Worm (Caenorhabditis elegans): ENCODE measurements around the gene F10D2.8.

F10D2.8 gene

DNA sequence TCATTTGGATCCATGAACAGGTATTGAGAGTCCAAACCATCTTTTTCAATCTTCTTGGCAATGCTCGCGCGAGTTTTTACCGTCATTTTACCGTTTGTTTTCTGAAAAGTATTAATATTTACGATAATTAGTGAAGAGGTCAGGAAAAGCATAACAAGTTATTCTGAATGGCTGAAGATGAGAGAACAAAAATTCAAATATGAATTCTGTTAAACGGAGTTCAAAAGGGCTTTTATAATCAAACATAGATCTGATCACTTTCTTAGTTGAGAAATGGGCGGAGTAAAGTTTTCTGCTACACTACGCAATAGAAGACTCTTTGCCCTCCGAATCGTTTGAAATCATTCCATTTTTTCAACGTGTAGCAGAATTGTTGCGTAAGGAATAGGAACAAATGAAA is 2.5 kb upstream of the F10D2.8 start, which contains the start of gene fat-7:
Gene fat-7 (minus strand): TSS at position 101 of the 400 bp plus-strand sequence.
- TF ChIP-seq ztf-11 (tag; optimal IDR thresholded peaks at IDR 0.05) (no peak), efl-1 (optimal IDR thresholded peaks at IDR 0.05) (no peak), efl-1 (GFP tag; optimal IDR thresholded peaks at IDR 0.05 in 1 of 2) (peak in 1 of 2 experiments; percentile 30)

DNA sequence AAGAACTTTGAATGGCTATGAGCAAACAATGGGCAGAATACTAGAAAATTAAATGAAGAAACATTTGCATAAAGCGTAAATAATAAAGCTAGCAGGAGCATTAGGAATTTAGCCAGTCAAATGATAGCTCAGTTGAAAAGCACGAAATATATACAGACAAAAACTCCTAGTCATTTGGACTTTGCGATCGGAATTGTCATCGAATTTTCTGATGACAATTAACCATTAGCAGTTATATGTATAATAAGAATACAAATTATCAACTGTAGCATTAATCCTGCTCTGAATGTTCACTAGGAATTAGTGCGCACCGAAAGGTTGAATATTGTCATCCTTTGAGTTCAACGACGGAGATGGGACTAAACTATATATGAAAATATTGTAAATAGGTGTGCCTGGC is 3.1 kb downstream of the F10D2.8 start, which contains the start of gene ugt-38:
Gene ugt-38 (minus strand): TSS at position 101 of the 400 bp plus-strand sequence.
- no peak for TF ChIP-seq blmp-1 (tag; optimal IDR thresholded peaks at IDR 0.05)
- no peak for TF ChIP-seq zip-4 (GFP tag; optimal IDR thresholded peaks at IDR 0.05)
- TF ChIP-seq lin-14 (GFP tag; optimal IDR thresholded peaks at IDR 0.05): no peak
- no peak for TF ChIP-seq unc-130 (tag; optimal IDR thresholded peaks at IDR 0.05)
- TF ChIP-seq fkh-4 (tag; optimal IDR thresholded peaks at IDR 0.05; ENCODE audit: borderline replicate concordance): no peak
- TF ChIP-seq unc-30 (tag; optimal IDR thresholded peaks at IDR 0.05): no peak
- TF ChIP-seq fos-1 (tag; optimal IDR thresholded peaks at IDR 0.05): no peak
- TF ChIP-seq alr-1 (tag; optimal IDR thresholded peaks at IDR 0.05; ENCODE audit: borderline replicate concordance): no peak
- no peak for TF ChIP-seq nhr-237 (tag; optimal IDR thresholded peaks at IDR 0.05)
- no peak for TF ChIP-seq dsc-1 (tag; optimal IDR thresholded peaks at IDR 0.05)

DNA sequence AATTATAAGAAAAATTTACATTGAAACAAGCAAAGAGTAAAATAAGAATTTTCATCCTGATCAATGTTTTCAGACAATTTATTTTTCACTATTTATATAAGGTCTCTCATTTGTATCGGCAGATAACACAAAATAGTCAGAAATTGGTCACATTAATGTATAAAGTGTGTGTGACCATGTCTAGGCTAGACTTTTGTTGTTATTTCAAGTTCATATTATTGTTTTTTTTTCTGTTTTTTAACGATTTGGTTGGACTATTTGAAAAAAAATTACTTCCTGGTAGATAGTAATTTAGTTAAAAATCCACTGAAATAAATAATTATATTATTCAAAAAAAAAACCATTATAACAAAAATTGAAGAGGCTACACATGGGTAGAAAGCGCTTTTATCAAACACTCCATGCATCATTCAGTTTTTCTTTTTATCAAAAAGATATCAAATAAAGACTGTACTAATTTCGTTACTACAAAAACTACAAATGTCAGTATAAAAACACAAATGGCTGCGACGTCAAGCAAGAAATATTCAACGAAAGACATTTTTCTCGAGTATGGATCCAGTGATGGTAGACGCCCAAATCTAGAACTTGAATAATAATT is 5.2 kb downstream of the F10D2.8 start, which contains the start of gene ugt-37:
Gene ugt-37 (minus strand): TSS at position 69 of the 601 bp plus-strand sequence.
- TF ChIP-seq elt-2 (tag; optimal IDR thresholded peaks at IDR 0.05) (peak; percentile 14), nhr-71 (tag; optimal IDR thresholded peaks at IDR 0.05) (no peak), efl-1 (optimal IDR thresholded peaks at IDR 0.05) (no peak), efl-1 (GFP tag; optimal IDR thresholded peaks at IDR 0.05 in 1 of 2) (peak in 1 of 2 experiments; percentile 22)

DNA sequence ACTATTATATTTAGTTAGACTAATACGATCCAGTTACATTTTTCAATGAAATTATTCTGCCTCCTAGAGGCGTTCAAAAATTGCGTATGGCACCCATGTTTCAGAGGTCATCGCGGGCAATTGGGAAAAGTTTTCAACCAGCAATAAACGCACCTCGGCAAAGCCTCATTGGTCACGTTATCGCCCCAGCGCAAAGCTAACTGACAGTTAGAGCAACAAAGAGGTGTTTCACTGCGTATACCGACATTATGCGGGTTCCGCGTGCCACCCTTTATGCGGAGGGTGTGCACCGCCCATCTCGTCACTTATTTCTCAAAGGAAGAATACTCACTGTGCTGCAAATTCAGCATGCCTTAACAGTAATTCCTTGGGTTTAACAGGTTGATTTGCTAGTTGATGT is 7.9 kb downstream of the F10D2.8 start:
- no peak for TF ChIP-seq aha-1 (tag; optimal IDR thresholded peaks at IDR 0.05)
- no peak for TF ChIP-seq elt-3 (tag; optimal IDR thresholded peaks at IDR 0.05)
- TF ChIP-seq snpc-4 (tag; optimal IDR thresholded peaks at IDR 0.05): peak; percentile 83
- no peak for TF ChIP-seq nhr-19 (GFP tag; conservative IDR thresholded peaks at IDR 0.05)
- no peak for TF ChIP-seq snu-23 (GFP tag; optimal IDR thresholded peaks at IDR 0.05)
- TF ChIP-seq fkh-10 (GFP tag; optimal IDR thresholded peaks at IDR 0.05): no peak
- peak; percentile 24 for TF ChIP-seq elt-2 (tag; optimal IDR thresholded peaks at IDR 0.05)
- TF ChIP-seq vab-15 (tag; optimal IDR thresholded peaks at IDR 0.05): no peak
- no peak for TF ChIP-seq nhr-12 (tag; optimal IDR thresholded peaks at IDR 0.05)
- TF ChIP-seq grh-1 (GFP tag; IDR thresholded peaks at IDR 0.05): 0 out of 2 replicates have a peak, but pooled peaks have one; percentile 8
- TF ChIP-seq C34B4.2 (tag; optimal IDR thresholded peaks at IDR 0.05): no peak
- no peak for TF ChIP-seq nhr-237 (tag; optimal IDR thresholded peaks at IDR 0.05)
- no peak for TF ChIP-seq hpl-2 (GFP tag; optimal IDR thresholded peaks at IDR 0.05)
- no peak for TF ChIP-seq efl-1 (optimal IDR thresholded peaks at IDR 0.05)
- no peak for TF ChIP-seq efl-1 (GFP tag; optimal IDR thresholded peaks at IDR 0.05 in 1 of 2)

DNA sequence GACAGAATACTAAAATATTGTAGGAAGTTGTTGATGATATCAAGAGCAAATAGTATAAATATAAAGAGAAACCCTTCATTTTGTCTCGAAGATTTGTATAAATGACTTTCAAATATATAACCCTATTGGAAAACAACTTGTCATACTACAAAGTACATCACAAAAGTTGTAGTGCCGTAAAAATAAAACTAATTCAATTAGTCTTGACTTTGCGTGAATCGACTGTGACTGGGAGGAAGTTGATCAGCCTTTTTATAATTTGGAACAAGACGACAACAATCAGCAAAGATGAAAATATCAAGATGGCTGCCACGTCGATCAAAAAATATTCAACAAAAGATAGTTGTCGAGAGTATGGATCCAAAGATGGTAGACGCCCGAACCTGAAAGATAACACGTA is 8.7 kb downstream of the F10D2.8 start, which contains the start of gene ugt-40:
Gene ugt-40 (minus strand): TSS at position 101 of the 400 bp plus-strand sequence.
- TF ChIP-seq hlh-4 (tag; optimal IDR thresholded peaks at IDR 0.05): no peak
- no peak for TF ChIP-seq C04F5.9 (tag; optimal IDR thresholded peaks at IDR 0.05)
- TF ChIP-seq egl-27 (tag; optimal IDR thresholded peaks at IDR 0.05): no peak
- TF ChIP-seq unc-86 (tag; optimal IDR thresholded peaks at IDR 0.05): no peak
- no peak for TF ChIP-seq zag-1 (tag; optimal IDR thresholded peaks at IDR 0.05)
- TF ChIP-seq unc-98 (GFP tag; IDR thresholded peaks at IDR 0.05): no peak
- TF ChIP-seq snu-23 (GFP tag; optimal IDR thresholded peaks at IDR 0.05): no peak
- TF ChIP-seq lsy-2 (tag; optimal IDR thresholded peaks at IDR 0.05): no peak
- TF ChIP-seq ztf-11 (tag; optimal IDR thresholded peaks at IDR 0.05): no peak
- TF ChIP-seq fkh-10 (GFP tag; optimal IDR thresholded peaks at IDR 0.05): no peak
- TF ChIP-seq nhr-20 (tag; optimal IDR thresholded peaks at IDR 0.05): no peak
- no peak for TF ChIP-seq blmp-1 (tag; optimal IDR thresholded peaks at IDR 0.05)
- TF ChIP-seq jun-1 (tag; optimal IDR thresholded peaks at IDR 0.05): no peak
- no peak for TF ChIP-seq nhr-90 (tag; optimal IDR thresholded peaks at IDR 0.05; ENCODE audit: poor library complexity)

All from whole organism, L1 larva.